Fruit fly (Drosophila melanogaster) whole organism, prepupa: ENCODE measurements around the gene CG13700.

Experiments used
- Blimp-1 ChIP-seq: fragments of 200-800 bp; sonication (Bioruptor generic); optimal IDR thresholded peaks from 3 replicates; lab custom pipeline; 2017; ENCODE audit warnings: missing biosample characterization, missing genetic modification characterization, mild to moderate bottlenecking, moderate library complexity, missing genetic modification reagents
- CG10631 ChIP-seq: fragments of 200-800 bp; sonication (Bioruptor generic); optimal IDR thresholded peaks from 2 replicates; lab custom pipeline; 2016; ENCODE audit warnings: missing biosample characterization, missing genetic modification characterization
- CG10669 ChIP-seq: fragments of 200-800 bp; sonication (Bioruptor generic); optimal IDR thresholded peaks from 3 replicates; lab custom pipeline; 2018; ENCODE audit warnings: missing biosample characterization, mild to moderate bottlenecking, missing genetic modification characterization, moderate library complexity
- CG11294 ChIP-seq: fragments of 200-800 bp; sonication (Bioruptor generic); IDR thresholded peaks from 2 replicates; pipeline ENCODE4 v1.3.6; 2022; ENCODE audit warnings: missing biosample characterization, missing genetic modification characterization
- CG11762 ChIP-seq: fragments of 200-800 bp; sonication (Bioruptor generic); optimal IDR thresholded peaks from 3 replicates; lab custom pipeline; 2016; ENCODE audit warnings: missing biosample characterization, missing genetic modification characterization; ENCODE audit not compliant: insufficient read depth
- CG1621 ChIP-seq: fragments of 200-800 bp; sonication (Bioruptor generic); optimal IDR thresholded peaks from 3 replicates; lab custom pipeline; 2018; ENCODE audit warnings: missing biosample characterization, mild to moderate bottlenecking, missing genetic modification characterization
- CG3032 ChIP-seq: fragments of 200-800 bp; optimal IDR thresholded peaks from 2 replicates; lab custom pipeline; 2019; ENCODE audit warnings: missing biosample characterization, mild to moderate bottlenecking, missing genetic modification characterization, moderate library complexity
- CG34406 ChIP-seq: fragments of 200-800 bp; sonication (Bioruptor generic); optimal IDR thresholded peaks from 3 replicates; lab custom pipeline; 2016; ENCODE audit warnings: missing biosample characterization, missing genetic modification characterization
- CG6808 ChIP-seq: fragments of 200-800 bp; sonication (Bioruptor generic); optimal IDR thresholded peaks from 3 replicates; lab custom pipeline; 2017; ENCODE audit warnings: missing biosample characterization, missing genetic modification characterization, mild to moderate bottlenecking, moderate library complexity, missing genetic modification reagents
- CG6854 ChIP-seq: fragments of 200-800 bp; sonication (Bioruptor generic); optimal IDR thresholded peaks from 2 replicates; lab custom pipeline; 2017; ENCODE audit warnings: missing biosample characterization, mild to moderate bottlenecking, missing genetic modification characterization
- CG7368 ChIP-seq: fragments of 200-800 bp; sonication (Bioruptor generic); optimal IDR thresholded peaks from 3 replicates; lab custom pipeline; 2016; ENCODE audit warnings: missing biosample characterization, missing genetic modification characterization
- CG8119 ChIP-seq: fragments of 200-800 bp; sonication (Bioruptor generic); IDR thresholded peaks from 3 replicates; pipeline ENCODE4 v1.3.6; 2022; ENCODE audit warnings: missing biosample characterization, missing genetic modification characterization
- CG8319 ChIP-seq: fragments of 200-800 bp; sonication (Bioruptor generic); optimal IDR thresholded peaks from 3 replicates; lab custom pipeline; 2016; ENCODE audit warnings: missing biosample characterization, missing genetic modification characterization
- CG9139 ChIP-seq: fragments of 200-800 bp; sonication (Bioruptor generic); optimal IDR thresholded peaks from 3 replicates; lab custom pipeline; 2017; ENCODE audit warnings: missing biosample characterization, mild to moderate bottlenecking, missing genetic modification characterization
- Eip75B ChIP-seq: fragments of 200-800 bp; sonication (Bioruptor generic); optimal IDR thresholded peaks from 3 replicates; lab custom pipeline; 2016; ENCODE audit warnings: missing biosample characterization, missing genetic modification characterization
- Eip93F ChIP-seq: fragments of 200-800 bp; sonication (Bioruptor generic); optimal IDR thresholded peaks from 2 replicates; lab custom pipeline; 2016; ENCODE audit warnings: missing biosample characterization, mild to moderate bottlenecking, missing genetic modification characterization
- Hr4 ChIP-seq: fragments of 200-800 bp; sonication (Bioruptor generic); optimal IDR thresholded peaks from 3 replicates; lab custom pipeline; 2016; ENCODE audit warnings: missing biosample characterization, missing genetic modification characterization
- OdsH ChIP-seq: fragments of 200-800 bp; sonication (Bioruptor generic); optimal IDR thresholded peaks from 3 replicates; lab custom pipeline; 2016; ENCODE audit warnings: missing biosample characterization, missing genetic modification characterization
- Sox102F ChIP-seq: fragments of 200-800 bp; sonication (Bioruptor generic); optimal IDR thresholded peaks from 2 replicates; lab custom pipeline; 2016; ENCODE audit warnings: missing biosample characterization, mild to moderate bottlenecking, missing genetic modification characterization
- Sox15 ChIP-seq: fragments of 200-800 bp; sonication (Bioruptor generic); optimal IDR thresholded peaks from 3 replicates; lab custom pipeline; 2016; ENCODE audit warnings: missing biosample characterization, missing genetic modification characterization
- achi ChIP-seq: fragments of 200-800 bp; sonication (Bioruptor generic); optimal IDR thresholded peaks from 3 replicates; lab custom pipeline; 2016; ENCODE audit warnings: missing biosample characterization, missing genetic modification characterization
- acj6 ChIP-seq: fragments of 200-800 bp; sonication (Bioruptor generic); optimal IDR thresholded peaks from 3 replicates; lab custom pipeline; 2016; ENCODE audit warnings: missing biosample characterization, missing genetic modification characterization
- cyc ChIP-seq: fragments of 200-800 bp; sonication (Bioruptor generic); optimal IDR thresholded peaks from 3 replicates; lab custom pipeline; 2016; ENCODE audit warnings: missing biosample characterization, missing genetic modification characterization
- dsx ChIP-seq: fragments of 200-800 bp; optimal IDR thresholded peaks from 3 replicates; lab custom pipeline; 2019; ENCODE audit warnings: missing biosample characterization, mild to moderate bottlenecking, missing genetic modification characterization, moderate library complexity; ENCODE audit not compliant: poor library complexity, severe bottlenecking
- esn ChIP-seq: fragments of 200-800 bp; sonication (Bioruptor generic); optimal IDR thresholded peaks from 2 replicates; lab custom pipeline; 2016; ENCODE audit warnings: missing biosample characterization, mild to moderate bottlenecking, missing genetic modification characterization, moderate library complexity
- fkh ChIP-seq: fragments of 200-800 bp; sonication (Bioruptor generic); optimal IDR thresholded peaks from 3 replicates; lab custom pipeline; 2017; ENCODE audit warnings: missing biosample characterization, mild to moderate bottlenecking, missing genetic modification characterization, moderate library complexity
- lz ChIP-seq: fragments of 200-800 bp; sonication (Bioruptor generic); optimal IDR thresholded peaks from 3 replicates; lab custom pipeline; 2016; ENCODE audit warnings: missing biosample characterization, missing genetic modification characterization
- net ChIP-seq: fragments of 200-800 bp; sonication (Bioruptor generic); optimal IDR thresholded peaks from 3 replicates; lab custom pipeline; 2016; ENCODE audit warnings: missing biosample characterization, missing genetic modification characterization
- ss ChIP-seq, 2 experiments: fragments of 200-800 bp; sonication (Bioruptor generic); optimal IDR thresholded peaks; 2 replicates in 1 of 2; 3 replicates in 1 of 2; lab custom pipeline; 2017 to 2018; ENCODE audit warnings: mild to moderate bottlenecking in 2 of 2, missing biosample characterization in 2 of 2, missing genetic modification characterization in 2 of 2, moderate library complexity in 1 of 2
- svp ChIP-seq: fragments of 200-800 bp; sonication (Bioruptor generic); peaks from one replicate; lab custom pipeline; 2016; ENCODE audit warnings: missing biosample characterization, missing genetic modification characterization
- topi ChIP-seq: fragments of 200-800 bp; sonication (Bioruptor generic); optimal IDR thresholded peaks from 3 replicates; lab custom pipeline; 2016; ENCODE audit warnings: missing biosample characterization, missing genetic modification characterization
- vri ChIP-seq: fragments of 200-800 bp; sonication (Bioruptor generic); optimal IDR thresholded peaks from 3 replicates; lab custom pipeline; 2016; ENCODE audit warnings: missing biosample characterization, mild to moderate bottlenecking, missing genetic modification characterization

CG13700 gene

dm6 chr3L:18305792-18306191 is 4.7 kb upstream of the CG13700 start:
- no peak for TF ChIP-seq CG34406 (GFP tag; lab: Kevin White, UChicago)
- no peak for TF ChIP-seq Eip93F (GFP tag; lab: Kevin White, UChicago)
- TF ChIP-seq CG8119 (GFP tag; lab: Robert Waterston, UW) = no peak
- TF ChIP-seq OdsH (GFP tag; lab: Kevin White, UChicago) = no peak
- TF ChIP-seq esn (GFP tag; lab: Kevin White, UChicago) = no peak
- no peak for TF ChIP-seq fkh
- TF ChIP-seq CG1621 (tag; lab: Kevin White, UChicago) = no peak
- no peak for TF ChIP-seq Eip75B (GFP tag; lab: Kevin White, UChicago)
- no peak for TF ChIP-seq net (GFP tag; lab: Kevin White, UChicago)
- no peak for TF ChIP-seq Sox102F (GFP tag; lab: Kevin White, UChicago)
- no peak for TF ChIP-seq cyc
- TF ChIP-seq dsx (GFP tag; lab: Kevin White, UChicago) = no peak

dm6 chr3L:18304367-18305003 is 3.4 kb upstream of the CG13700 start, which contains the start of gene grim:
grim (minus strand) TSS chr3L:18304417.
- peak; percentile 62 for TF ChIP-seq svp
- no peak for TF ChIP-seq CG6854 (GFP tag; lab: Kevin White, UChicago)
- TF ChIP-seq, all 60 proteins: peak for 1

dm6 chr3L:18302021-18302420 is 961 bp upstream of the CG13700 start:
- no peak for TF ChIP-seq achi (GFP tag; lab: Kevin White, UChicago)
- TF ChIP-seq CG6808 (GFP tag; lab: Kevin White, UChicago) = no peak

- no peak for TF ChIP-seq CG8319 (GFP tag; lab: Kevin White, UChicago)
- no peak for TF ChIP-seq Eip93F (GFP tag; lab: Kevin White, UChicago)
- no peak for TF ChIP-seq CG10669
- no peak for TF ChIP-seq Hr4 (GFP tag; lab: Kevin White, UChicago)
- no peak for TF ChIP-seq esn (GFP tag; lab: Kevin White, UChicago)
- no peak for TF ChIP-seq CG9139 (GFP tag; lab: Kevin White, UChicago)
- TF ChIP-seq ss (GFP tag; optimal IDR thresholded peaks at IDR 0.05; lab: Kevin White, UChicago) = no peak
- TF ChIP-seq dsx (GFP tag; lab: Kevin White, UChicago) = no peak
- TF ChIP-seq CG7368 (GFP tag; lab: Kevin White, UChicago) = no peak
- no peak for TF ChIP-seq CG11762 (GFP tag; lab: Kevin White, UChicago)
- no peak for TF ChIP-seq acj6
- no peak for TF ChIP-seq CG3032 (tag; lab: Kevin White, UChicago)
- no peak for TF ChIP-seq vri (GFP tag; lab: Kevin White, UChicago)
- TF ChIP-seq lz (GFP tag; lab: Kevin White, UChicago) = no peak
- no peak for TF ChIP-seq CG1621 (tag; lab: Kevin White, UChicago)
- no peak for TF ChIP-seq CG10631 (GFP tag; lab: Kevin White, UChicago)
- no peak for TF ChIP-seq Sox15 (GFP tag; lab: Kevin White, UChicago)
- TF ChIP-seq Blimp-1 (GFP tag; lab: Kevin White, UChicago) = no peak
- no peak for TF ChIP-seq CG11294
Observed at dm6 chr3L:18297328-18297727, 3.7 kb downstream of the CG13700 start.

- no peak for TF ChIP-seq OdsH (GFP tag; lab: Kevin White, UChicago)
- no peak for TF ChIP-seq topi (GFP tag; lab: Kevin White, UChicago)
Observed at dm6 chr3L:18296452-18296851, 4.6 kb downstream of the CG13700 start.
